Worm (Caenorhabditis elegans) whole organism, L2 larva: Measurements from ENCODE around the gene cyp-25A4.
A peak's percentile ranks its signal among the peaks of the same experiment; 100 is the strongest.

Experiments used
- C34F6.9 ChIP-seq: fragments of 150-350 bp; optimal IDR thresholded peaks from 2 replicates; lab custom pipeline; 2014; ENCODE audit warnings: missing biosample characterization, missing genetic modification characterization
- F13H6.1 ChIP-seq: sonication (generic microtip); optimal IDR thresholded peaks from 2 replicates; lab custom pipeline; 2016; ENCODE audit warnings: missing genetic modification characterization, missing compliant biosample characterization
- Y55F3AM.14 ChIP-seq: fragments of 200-800 bp; sonication (Bioruptor generic); optimal IDR thresholded peaks from 2 replicates; lab custom pipeline; 2018; ENCODE audit warnings: mild to moderate bottlenecking, missing genetic modification characterization, missing compliant biosample characterization
- ZK546.5 ChIP-seq: sonication (generic microtip); optimal IDR thresholded peaks from 2 replicates; lab custom pipeline; 2017; ENCODE audit warnings: missing biosample characterization, missing genetic modification characterization
- alr-1 ChIP-seq: fragments of 150-350 bp; optimal IDR thresholded peaks from 2 replicates; lab custom pipeline; 2014; ENCODE audit warnings: missing biosample characterization, missing genetic modification characterization
- blmp-1 ChIP-seq: sonication (generic microtip); optimal IDR thresholded peaks from 2 replicates; lab custom pipeline; 2017; ENCODE audit warnings: missing genetic modification characterization, mild to moderate bottlenecking, missing compliant biosample characterization, antibody characterized with exemption, moderate library complexity; ENCODE audit not compliant: insufficient read depth
- ceh-82 ChIP-seq: fragments of 150-350 bp; optimal IDR thresholded peaks from 2 replicates; lab custom pipeline; 2014; ENCODE audit warnings: missing biosample characterization, missing genetic modification characterization
- crh-2 ChIP-seq: sonication (generic microtip); optimal IDR thresholded peaks from 2 replicates; lab custom pipeline; 2017; ENCODE audit warnings: missing biosample characterization, missing genetic modification characterization
- elt-1 ChIP-seq: fragments of 150-350 bp; optimal IDR thresholded peaks from 2 replicates; lab custom pipeline; 2014; ENCODE audit warnings: missing biosample characterization, missing genetic modification characterization
- elt-3 ChIP-seq: sonication (generic microtip); optimal IDR thresholded peaks from 2 replicates; lab custom pipeline; 2017; ENCODE audit warnings: missing biosample characterization, missing genetic modification characterization
- fos-1 ChIP-seq: fragments of 150-350 bp; optimal IDR thresholded peaks from 2 replicates; lab custom pipeline; 2014; ENCODE audit warnings: missing biosample characterization, missing genetic modification characterization
- lin-13 ChIP-seq: fragments of 150-350 bp; optimal IDR thresholded peaks from 2 replicates; lab custom pipeline; 2014; ENCODE audit warnings: missing biosample characterization, missing genetic modification reagents, missing genetic modification characterization
- lsy-2 ChIP-seq, 2 experiments: fragments of 150-350 bp in 1 of 2; sonication (generic microtip) in 1 of 2; optimal IDR thresholded peaks; 2 replicates each; lab custom pipeline; 2014 to 2017; ENCODE audit warnings: missing biosample characterization in 2 of 2, missing genetic modification characterization in 2 of 2
- mdl-1 ChIP-seq, 2 experiments: fragments of 150-350 bp in 1 of 2; sonication (generic microtip) in 1 of 2; optimal IDR thresholded peaks; 2 replicates each; lab custom pipeline; 2017; ENCODE audit warnings: missing biosample characterization in 2 of 2, missing genetic modification characterization in 2 of 2
- nhr-10 ChIP-seq: sonication (generic microtip); optimal IDR thresholded peaks from 2 replicates; lab custom pipeline; 2017; ENCODE audit warnings: missing biosample characterization, missing genetic modification characterization
- nhr-11 ChIP-seq: fragments of 150-350 bp; optimal IDR thresholded peaks from 2 replicates; lab custom pipeline; 2014; ENCODE audit warnings: missing biosample characterization, missing genetic modification characterization
- nhr-12 ChIP-seq: fragments of 150-350 bp; optimal IDR thresholded peaks from 2 replicates; lab custom pipeline; 2014; ENCODE audit warnings: missing biosample characterization, missing genetic modification characterization
- nhr-129 ChIP-seq: fragments of 150-350 bp; optimal IDR thresholded peaks from 2 replicates; lab custom pipeline; 2014; ENCODE audit warnings: missing biosample characterization, missing genetic modification characterization
- nhr-21 ChIP-seq: fragments of 150-350 bp; optimal IDR thresholded peaks from 2 replicates; lab custom pipeline; 2014; ENCODE audit warnings: missing biosample characterization, missing genetic modification characterization
- nhr-23 ChIP-seq: fragments of 150-350 bp; optimal IDR thresholded peaks from 2 replicates; lab custom pipeline; 2014; ENCODE audit warnings: missing biosample characterization, missing genetic modification reagents, missing genetic modification characterization
- nhr-237 ChIP-seq: fragments of 150-350 bp; optimal IDR thresholded peaks from 2 replicates; lab custom pipeline; 2014; ENCODE audit warnings: missing biosample characterization, missing genetic modification characterization
- nhr-25 ChIP-seq: fragments of 150-350 bp; sonication (generic microtip); optimal IDR thresholded peaks from 3 replicates; lab custom pipeline; 2014; ENCODE audit warnings: missing biosample characterization, missing genetic modification characterization
- nhr-6 ChIP-seq: fragments of 150-350 bp; optimal IDR thresholded peaks from 2 replicates; lab custom pipeline; 2014; ENCODE audit warnings: missing biosample characterization, missing genetic modification characterization
- peb-1 ChIP-seq: fragments of 150-350 bp; optimal IDR thresholded peaks from 2 replicates; lab custom pipeline; 2014; ENCODE audit warnings: missing biosample characterization, missing genetic modification characterization
- sma-3 ChIP-seq: sonication (generic microtip); optimal IDR thresholded peaks from 2 replicates; lab custom pipeline; 2016; ENCODE audit warnings: missing genetic modification reagents, missing genetic modification characterization, missing compliant biosample characterization
- sma-9 ChIP-seq, 2 experiments: fragments of 150-350 bp in 1 of 2; sonication (generic microtip) in 1 of 2; optimal IDR thresholded peaks; 2 replicates each; lab custom pipeline; 2014 to 2016; ENCODE audit warnings: missing genetic modification characterization in 2 of 2, mild to moderate bottlenecking in 1 of 2, missing biosample characterization in 1 of 2, missing compliant biosample characterization in 1 of 2, missing genetic modification reagents in 1 of 2, moderate library complexity in 1 of 2
- snpc-4 ChIP-seq: fragments of 150-350 bp; optimal IDR thresholded peaks from 2 replicates; lab custom pipeline; 2014; ENCODE audit warnings: missing biosample characterization, missing genetic modification characterization
- unc-39 ChIP-seq: fragments of 150-350 bp; optimal IDR thresholded peaks from 2 replicates; lab custom pipeline; 2014; ENCODE audit warnings: missing biosample characterization, missing genetic modification characterization
- unc-55 ChIP-seq: fragments of 150-350 bp; sonication (generic microtip); optimal IDR thresholded peaks from 3 replicates; lab custom pipeline; 2014; ENCODE audit warnings: missing biosample characterization, missing genetic modification reagents, missing genetic modification characterization
- zag-1 ChIP-seq: fragments of 150-350 bp; optimal IDR thresholded peaks from 2 replicates; lab custom pipeline; 2014; ENCODE audit warnings: missing biosample characterization, missing genetic modification characterization

The cyp-25A4 gene

DNA sequence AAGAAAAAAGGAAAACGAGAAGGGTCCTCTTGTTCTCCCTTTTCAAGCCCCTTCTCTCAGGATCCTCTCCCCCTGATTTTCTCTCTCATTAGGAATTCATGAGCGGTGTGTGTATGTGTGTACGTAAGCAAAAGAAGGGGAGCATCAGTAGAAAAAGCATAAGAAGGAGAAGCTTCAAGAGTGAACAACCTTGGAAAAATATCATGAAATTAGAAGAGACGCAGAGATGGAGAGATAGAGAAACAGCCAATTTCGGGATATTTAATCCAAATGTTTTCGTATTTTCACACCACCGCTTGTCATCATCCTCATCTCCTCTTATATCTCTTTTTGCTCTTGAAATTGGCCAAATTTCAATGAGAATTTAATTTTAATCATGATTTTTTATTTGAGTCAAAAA lies 31.3 kb upstream of the cyp-25A4 start:
- TF ChIP-seq elt-1 (tag; lab: Kevin White, UChicago) = no peak
- TF ChIP-seq unc-55 = peak; percentile 16
- no peak for TF ChIP-seq nhr-129 (tag; lab: Kevin White, UChicago)
- TF ChIP-seq sma-3 (GFP tag; lab: Kevin White, UChicago) = no peak
- TF ChIP-seq ZK546.5 (tag; lab: Kevin White, UChicago) = no peak
- no peak for TF ChIP-seq sma-9 (GFP tag; optimal IDR thresholded peaks at IDR 0.05; lab: Kevin White, UChicago)
- TF ChIP-seq sma-9 (tag; optimal IDR thresholded peaks at IDR 0.05; lab: Kevin White, UChicago) = no peak
- peak; percentile 41 for TF ChIP-seq C34F6.9 (tag; lab: Kevin White, UChicago)
- no peak for TF ChIP-seq nhr-237
- no peak for TF ChIP-seq blmp-1 (tag; lab: Kevin White, UChicago)
- TF ChIP-seq elt-3 = no peak
- TF ChIP-seq ceh-82 = no peak

DNA sequence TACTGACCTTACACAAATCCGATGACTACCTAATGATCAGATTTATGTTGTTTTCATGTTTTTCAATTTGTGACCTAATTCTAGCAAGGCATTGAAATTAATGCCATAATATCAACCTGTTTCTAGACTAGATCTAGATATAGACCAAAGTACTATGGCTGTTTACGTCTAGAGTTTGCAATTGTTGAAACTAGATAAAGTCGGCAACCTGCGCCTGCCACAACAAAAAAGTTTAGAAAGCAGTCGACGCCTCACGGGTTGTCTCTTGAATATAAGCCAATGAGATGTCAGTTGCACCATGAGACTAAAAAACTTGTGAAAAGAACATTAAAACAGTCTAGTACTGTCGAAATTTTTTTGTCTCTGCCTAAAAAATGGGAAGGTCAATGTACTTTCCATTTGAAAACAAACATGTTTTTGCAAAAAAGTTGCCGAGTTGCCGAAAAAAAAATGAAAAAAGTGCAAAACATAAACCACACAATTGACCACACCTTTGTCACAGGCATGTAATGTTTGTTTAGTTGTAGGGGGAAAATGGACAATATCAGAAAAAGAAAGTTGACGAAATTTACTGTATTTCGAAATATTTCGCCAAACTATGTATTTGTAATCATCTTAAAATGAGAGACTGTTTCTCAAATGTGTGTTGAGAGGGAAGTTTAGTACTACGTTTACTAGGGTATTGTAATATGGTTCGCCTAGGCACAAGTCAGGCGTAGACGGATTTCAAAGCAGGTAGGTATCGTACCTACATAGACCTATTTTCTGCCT lies 27.3 kb upstream of the cyp-25A4 start:
- peak; percentile 55 for TF ChIP-seq nhr-129 (tag; lab: Kevin White, UChicago)
- no peak for TF ChIP-seq nhr-23 (tag; lab: Kevin White, UChicago)
- TF ChIP-seq snpc-4 (tag; lab: Kevin White, UChicago) = peak; percentile 16

DNA sequence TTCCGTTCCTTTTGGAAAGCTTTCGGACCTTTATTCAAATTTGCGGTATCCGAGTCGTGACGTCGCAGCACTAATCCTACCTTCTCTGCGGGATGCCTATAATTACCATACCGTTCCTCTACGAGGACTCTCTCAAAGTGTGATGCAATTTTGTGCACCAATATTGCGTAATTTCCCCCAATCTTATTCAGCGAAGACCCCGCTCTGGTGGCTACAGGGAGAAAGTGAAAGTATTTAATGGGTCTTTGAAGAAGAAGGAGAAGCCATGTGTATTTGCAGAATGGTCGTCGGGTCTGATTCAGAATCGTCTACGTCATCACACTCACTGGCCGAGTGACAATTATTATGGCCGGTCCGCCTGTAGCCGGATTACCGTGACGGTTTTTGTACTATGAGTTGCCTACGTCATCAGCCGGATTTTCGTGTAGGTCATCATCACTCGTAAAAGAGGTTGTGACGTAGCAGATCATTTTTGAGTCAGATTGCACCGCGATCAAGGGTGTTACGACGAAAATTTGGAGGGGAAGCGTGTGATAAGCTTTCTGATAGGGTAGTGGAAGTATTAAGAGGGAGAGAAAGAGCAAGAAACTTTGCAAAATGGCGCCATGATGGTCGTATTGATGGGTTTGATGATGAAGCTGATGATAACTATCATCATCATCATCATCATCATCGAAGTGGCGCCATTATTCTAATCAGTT lies 24.5 kb upstream of the cyp-25A4 start:
- TF ChIP-seq nhr-6 (no peak), sma-9 (GFP tag; optimal IDR thresholded peaks at IDR 0.05; lab: Kevin White, UChicago) (peak; percentile 36), sma-9 (tag; optimal IDR thresholded peaks at IDR 0.05; lab: Kevin White, UChicago) (no peak), zag-1 (tag; lab: Kevin White, UChicago) (no peak), mdl-1 (tag; optimal IDR thresholded peaks at IDR 0.05; lab: Kevin White, UChicago) (no peak), crh-2 (tag; lab: Kevin White, UChicago) (peak; percentile 7), alr-1 (tag; lab: Kevin White, UChicago) (no peak), nhr-25 (peak; percentile 58), fos-1 (tag; lab: Kevin White, UChicago) (peak; percentile 51), blmp-1 (tag; lab: Kevin White, UChicago) (peak; percentile 36)
- TF ChIP-seq, all 48 proteins: peak for 5

DNA sequence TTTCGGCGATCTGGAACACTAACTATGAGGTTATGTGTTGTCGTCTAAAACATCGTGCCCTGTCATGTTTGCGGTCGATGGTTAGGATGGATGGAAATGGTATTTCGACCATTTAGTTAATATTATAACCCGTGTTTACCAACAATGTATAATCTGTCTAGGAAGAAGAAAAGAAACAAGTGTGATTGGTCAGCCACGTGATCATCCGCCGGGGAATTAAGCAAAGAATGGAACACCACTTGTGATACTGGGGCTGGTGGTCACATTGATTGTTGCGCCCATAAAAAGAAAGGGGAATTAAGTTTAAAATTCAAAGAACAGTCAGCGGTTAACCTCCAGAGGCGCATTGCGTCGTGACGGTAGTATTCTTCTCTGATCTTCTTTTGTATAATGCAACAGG lies 23.7 kb upstream of the cyp-25A4 start:
- TF ChIP-seq nhr-129 (tag; lab: Kevin White, UChicago) (peak; percentile 36), sma-9 (GFP tag; optimal IDR thresholded peaks at IDR 0.05; lab: Kevin White, UChicago) (peak; percentile 86), sma-9 (tag; optimal IDR thresholded peaks at IDR 0.05; lab: Kevin White, UChicago) (no peak), F13H6.1 (no peak), lin-13 (GFP tag; lab: Kevin White, UChicago) (no peak), nhr-25 (peak; percentile 85), nhr-10 (tag; lab: Kevin White, UChicago) (no peak), lsy-2 (tag; optimal IDR thresholded peaks at IDR 0.05; lab: Kevin White, UChicago) (peak in 1 of 2 experiments; percentile 15), nhr-6 (peak; percentile 53), sma-3 (GFP tag; lab: Kevin White, UChicago) (peak; percentile 54), peb-1 (tag; lab: Kevin White, UChicago) (no peak), crh-2 (tag; lab: Kevin White, UChicago) (peak; percentile 48), mdl-1 (tag; optimal IDR thresholded peaks at IDR 0.05; lab: Kevin White, UChicago) (no peak), nhr-21 (tag; lab: Kevin White, UChicago) (peak; percentile 29)

DNA sequence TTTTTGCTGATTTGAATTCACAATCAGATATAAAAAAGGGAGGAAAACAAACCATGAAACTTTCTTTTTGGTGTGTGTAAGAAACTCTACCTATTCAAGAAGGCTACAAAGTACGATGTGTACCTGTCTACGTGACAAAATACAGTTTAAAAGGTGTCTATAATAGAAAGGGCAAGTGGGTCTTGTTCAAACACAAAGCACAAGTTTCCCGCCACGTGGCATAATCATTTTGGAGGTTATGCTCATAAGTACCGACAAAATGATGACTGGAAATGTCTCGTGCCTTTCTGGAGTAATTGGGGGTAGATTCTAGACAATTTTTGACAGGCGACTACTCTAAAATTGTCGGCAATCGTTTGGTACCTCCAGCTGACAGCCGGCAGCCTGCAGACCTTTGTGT lies 23.0 kb upstream of the cyp-25A4 start:
- TF ChIP-seq C34F6.9 (tag; lab: Kevin White, UChicago) (no peak), snpc-4 (tag; lab: Kevin White, UChicago) (no peak), nhr-23 (tag; lab: Kevin White, UChicago) (no peak), ZK546.5 (tag; lab: Kevin White, UChicago) (no peak), Y55F3AM.14 (no peak), nhr-237 (no peak), sma-9 (GFP tag; optimal IDR thresholded peaks at IDR 0.05; lab: Kevin White, UChicago) (peak; percentile 33), sma-9 (tag; optimal IDR thresholded peaks at IDR 0.05; lab: Kevin White, UChicago) (no peak), nhr-6 (no peak), lsy-2 (tag; optimal IDR thresholded peaks at IDR 0.05; lab: Kevin White, UChicago) (no peak), nhr-11 (no peak), zag-1 (tag; lab: Kevin White, UChicago) (no peak), lin-13 (GFP tag; lab: Kevin White, UChicago) (no peak), unc-39 (no peak), crh-2 (tag; lab: Kevin White, UChicago) (peak; percentile 79), nhr-12 (no peak), unc-55 (no peak)
